Worm (Caenorhabditis elegans) whole organism, mixed stage, embryonic: ENCODE measurements around the gene ZK643.2.
"Not testable (repeated sequence)": the region's sequence is repeated elsewhere in the genome, so short reads cannot be mapped to it uniquely, and the experiment has no call there.

Experiments used
- M03D4.4 ChIP-seq: sonication (generic microtip); optimal IDR thresholded peaks from 2 replicates; lab custom pipeline; 2017; ENCODE audit warnings: mild to moderate bottlenecking, missing genetic modification characterization, missing compliant biosample characterization
- bed-3 ChIP-seq: fragments of 200-800 bp; sonication (Bioruptor generic); optimal IDR thresholded peaks from 3 replicates; lab custom pipeline; 2018; ENCODE audit warnings: mild to moderate bottlenecking, missing genetic modification characterization, moderate library complexity, missing compliant biosample characterization
- ceh-39 ChIP-seq: fragments of 150-350 bp; optimal IDR thresholded peaks from 2 replicates; lab custom pipeline; 2014; ENCODE audit warnings: missing biosample characterization, missing genetic modification characterization
- ceh-43 ChIP-seq: fragments of 200-800 bp; sonication (Bioruptor generic); optimal IDR thresholded peaks from 2 replicates; lab custom pipeline; 2018; ENCODE audit warnings: mild to moderate bottlenecking, missing genetic modification characterization, moderate library complexity, missing compliant biosample characterization
- ces-1 ChIP-seq: fragments of 150-350 bp; optimal IDR thresholded peaks from 2 replicates; lab custom pipeline; 2014; ENCODE audit warnings: missing biosample characterization, missing genetic modification reagents, missing genetic modification characterization
- cnd-1 ChIP-seq: fragments of 200-800 bp; sonication (Bioruptor generic); optimal IDR thresholded peaks from 2 replicates; lab custom pipeline; 2018; ENCODE audit warnings: mild to moderate bottlenecking, missing genetic modification characterization, missing compliant biosample characterization
- drap-1 ChIP-seq: fragments of 200-800 bp; sonication (Bioruptor generic); optimal IDR thresholded peaks from 3 replicates; lab custom pipeline; 2018; ENCODE audit warnings: mild to moderate bottlenecking, missing genetic modification characterization, missing compliant biosample characterization
- elt-1 ChIP-seq: sonication (generic microtip); optimal IDR thresholded peaks from 2 replicates; lab custom pipeline; 2017; ENCODE audit warnings: missing genetic modification characterization, mild to moderate bottlenecking, missing compliant biosample characterization, antibody characterized with exemption, moderate library complexity, borderline replicate concordance; ENCODE audit not compliant: insufficient read depth
- elt-3 ChIP-seq: fragments of 150-350 bp; optimal IDR thresholded peaks from 2 replicates; lab custom pipeline; 2014; ENCODE audit warnings: missing biosample characterization, missing genetic modification characterization
- flh-1 ChIP-seq: fragments of 200-800 bp; sonication (Bioruptor generic); optimal IDR thresholded peaks from 2 replicates; lab custom pipeline; 2018; ENCODE audit warnings: mild to moderate bottlenecking, missing genetic modification characterization, moderate library complexity, missing compliant biosample characterization
- ham-2 ChIP-seq: fragments of 200-800 bp; sonication (Bioruptor generic); optimal IDR thresholded peaks from 2 replicates; lab custom pipeline; 2018; ENCODE audit warnings: mild to moderate bottlenecking, missing genetic modification characterization, missing compliant biosample characterization
- hlh-1 ChIP-seq: fragments of 150-350 bp; optimal IDR thresholded peaks from 2 replicates; lab custom pipeline; 2014; ENCODE audit warnings: missing biosample characterization, missing genetic modification reagents, missing genetic modification characterization
- lin-13 ChIP-seq: fragments of 150-350 bp; optimal IDR thresholded peaks from 2 replicates; lab custom pipeline; 2014; ENCODE audit warnings: missing biosample characterization, missing genetic modification characterization
- lin-32 ChIP-seq: fragments of 200-800 bp; sonication (Bioruptor generic); optimal IDR thresholded peaks from 2 replicates; lab custom pipeline; 2018; ENCODE audit warnings: mild to moderate bottlenecking, missing genetic modification characterization, missing compliant biosample characterization
- lsy-2 ChIP-seq: fragments of 150-350 bp; optimal IDR thresholded peaks from 2 replicates; lab custom pipeline; 2014; ENCODE audit warnings: missing biosample characterization, missing genetic modification characterization
- mab-5 ChIP-seq: fragments of 150-350 bp; optimal IDR thresholded peaks from 2 replicates; lab custom pipeline; 2014; ENCODE audit warnings: missing biosample characterization, missing genetic modification characterization
- mep-1 ChIP-seq: fragments of 150-350 bp; optimal IDR thresholded peaks from 2 replicates; lab custom pipeline; 2017; ENCODE audit warnings: missing biosample characterization, missing genetic modification reagents, missing genetic modification characterization, inconsistent platforms
- mls-2 ChIP-seq: sonication (generic microtip); optimal IDR thresholded peaks from 2 replicates; lab custom pipeline; 2016; ENCODE audit warnings: mild to moderate bottlenecking, missing genetic modification characterization, moderate library complexity, missing compliant biosample characterization
- nhr-12 ChIP-seq: fragments of 150-350 bp; optimal IDR thresholded peaks from 2 replicates; lab custom pipeline; 2014; ENCODE audit warnings: missing biosample characterization, missing genetic modification characterization
- nhr-237 ChIP-seq: fragments of 150-350 bp; optimal IDR thresholded peaks from 2 replicates; lab custom pipeline; 2014; ENCODE audit warnings: missing biosample characterization, missing genetic modification characterization
- nhr-28 ChIP-seq: fragments of 150-350 bp; optimal IDR thresholded peaks from 2 replicates; lab custom pipeline; 2014; ENCODE audit warnings: missing biosample characterization, missing genetic modification characterization
- nhr-76 ChIP-seq: sonication (generic microtip); optimal IDR thresholded peaks from 2 replicates; lab custom pipeline; 2017; ENCODE audit warnings: missing biosample characterization, missing genetic modification characterization
- pha-4 ChIP-seq: fragments of 150-350 bp; optimal IDR thresholded peaks from 2 replicates; lab custom pipeline; 2018; ENCODE audit warnings: missing biosample characterization, missing genetic modification reagents, missing genetic modification characterization
- snpc-4 ChIP-seq: fragments of 150-350 bp; optimal IDR thresholded peaks from 2 replicates; lab custom pipeline; 2014; ENCODE audit warnings: missing biosample characterization, missing genetic modification characterization
- tbx-8 ChIP-seq: fragments of 200-800 bp; sonication (Bioruptor generic); optimal IDR thresholded peaks from 2 replicates; lab custom pipeline; 2018; ENCODE audit warnings: mild to moderate bottlenecking, missing genetic modification characterization, moderate library complexity, missing compliant biosample characterization
- unc-120 ChIP-seq: sonication (generic microtip); optimal IDR thresholded peaks from 2 replicates; lab custom pipeline; 2017; ENCODE audit warnings: missing genetic modification characterization, missing compliant biosample characterization; ENCODE audit not compliant: poor library complexity, severe bottlenecking
- unc-39 ChIP-seq: fragments of 150-350 bp; optimal IDR thresholded peaks from 2 replicates; lab custom pipeline; 2014; ENCODE audit warnings: missing biosample characterization, missing genetic modification characterization
- unc-62 ChIP-seq: fragments of 150-350 bp; optimal IDR thresholded peaks from 2 replicates; lab custom pipeline; 2014; ENCODE audit warnings: missing biosample characterization, missing genetic modification reagents, missing genetic modification characterization
- zip-8 ChIP-seq: fragments of 150-350 bp; optimal IDR thresholded peaks from 2 replicates; lab custom pipeline; 2014; ENCODE audit warnings: missing biosample characterization, missing genetic modification characterization
- ztf-11 ChIP-seq: fragments of 150-350 bp; optimal IDR thresholded peaks from 2 replicates; lab custom pipeline; 2014; ENCODE audit warnings: missing biosample characterization, missing genetic modification characterization

Gene ZK643.2

ce11 chrIII:8989752-8990151, 33.4 kb downstream of the ZK643.2 start, which contains the start of gene R08D7.7:
Gene R08D7.7 (plus strand): TSS chrIII:8990052.
- TF ChIP-seq mls-2 (tag; lab: Kevin White, UChicago); nhr-28 (tag; lab: Kevin White, UChicago); drap-1: not testable (repeated sequence)

- no peak for TF ChIP-seq pha-4
- TF ChIP-seq ham-2 (GFP tag; lab: Kevin White, UChicago): no peak
- no peak for TF ChIP-seq unc-39
- TF ChIP-seq mab-5 (tag; lab: Kevin White, UChicago): no peak
Measured at ce11 chrIII:8996686-8997085, 40.3 kb downstream of the ZK643.2 start, which contains the start of gene skat-1. Gene skat-1 (minus strand): TSS chrIII:8996786.

- TF ChIP-seq nhr-237 (tag; lab: Kevin White, UChicago) (no peak), ceh-43 (GFP tag; lab: Kevin White, UChicago) (no peak), ceh-39 (tag; lab: Kevin White, UChicago) (no peak), mls-2 (tag; lab: Kevin White, UChicago) (no peak), lin-32 (GFP tag; lab: Kevin White, UChicago) (no peak), snpc-4 (tag; lab: Kevin White, UChicago) (no peak), elt-3 (tag; lab: Kevin White, UChicago) (no peak), mab-5 (tag; lab: Kevin White, UChicago) (no peak), hlh-1 (tag; lab: Kevin White, UChicago) (no peak), ces-1 (GFP tag; lab: Kevin White, UChicago) (no peak), unc-120 (no peak), cnd-1 (tag; lab: Kevin White, UChicago) (no peak), nhr-76 (tag; lab: Kevin White, UChicago) (no peak), flh-1 (GFP tag; lab: Kevin White, UChicago) (no peak), lsy-2 (tag; lab: Kevin White, UChicago) (no peak), nhr-12 (tag; lab: Kevin White, UChicago) (no peak), mep-1 (tag; lab: Kevin White, UChicago) (no peak)
Measured at ce11 chrIII:8997821-8998220, 41.5 kb downstream of the ZK643.2 start.

ce11 chrIII:8998884-8999283, 42.5 kb downstream of the ZK643.2 start:
- no peak for TF ChIP-seq nhr-237 (tag; lab: Kevin White, UChicago)
- no peak for TF ChIP-seq mls-2 (tag; lab: Kevin White, UChicago)
- no peak for TF ChIP-seq mab-5 (tag; lab: Kevin White, UChicago)
- no peak for TF ChIP-seq drap-1
- no peak for TF ChIP-seq zip-8 (tag; lab: Kevin White, UChicago)
- TF ChIP-seq snpc-4 (tag; lab: Kevin White, UChicago): no peak
- TF ChIP-seq tbx-8: no peak
- TF ChIP-seq nhr-76 (tag; lab: Kevin White, UChicago): no peak
- TF ChIP-seq ces-1 (GFP tag; lab: Kevin White, UChicago): no peak
- no peak for TF ChIP-seq pha-4
- no peak for TF ChIP-seq unc-120
- no peak for TF ChIP-seq cnd-1 (tag; lab: Kevin White, UChicago)
- no peak for TF ChIP-seq lin-13

DNA sequence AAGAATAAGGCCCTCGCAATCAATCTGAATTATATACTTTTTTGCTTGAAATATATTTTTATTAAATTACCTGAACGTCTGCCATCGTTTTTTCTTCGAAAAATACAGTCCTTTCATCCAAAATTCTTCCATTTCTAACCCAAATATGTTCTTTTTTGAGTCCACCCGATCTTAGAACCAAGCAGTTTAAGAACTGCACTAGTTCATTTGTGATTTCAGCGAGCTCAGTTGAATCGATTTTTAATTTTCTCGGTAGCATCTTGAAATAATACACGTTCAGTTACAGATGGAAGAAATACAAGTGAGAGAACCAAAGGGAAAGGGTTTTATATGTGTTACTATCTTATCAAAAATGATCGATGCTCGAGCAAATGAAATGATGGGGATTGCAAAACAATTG, 43.2 kb downstream of the ZK643.2 start, which contains the start of gene F59B2.3:
TSS of gene F59B2.3 (minus strand) at position 259 of the 400 bp plus-strand sequence.
- no peak for TF ChIP-seq ztf-11 (tag; lab: Kevin White, UChicago)
- no peak for TF ChIP-seq M03D4.4

- TF ChIP-seq ztf-11 (tag; lab: Kevin White, UChicago): no peak
- TF ChIP-seq ceh-43 (GFP tag; lab: Kevin White, UChicago): no peak
- TF ChIP-seq nhr-76 (tag; lab: Kevin White, UChicago): no peak
- no peak for TF ChIP-seq tbx-8
Measured at ce11 chrIII:9001491-9001890, 45.2 kb downstream of the ZK643.2 start.

ce11 chrIII:9001899-9002298, 45.6 kb downstream of the ZK643.2 start, which contains the start of gene rpn-6.2:
Gene rpn-6.2 (minus strand): TSS chrIII:9001999.
- TF ChIP-seq unc-62 (GFP tag; lab: Kevin White, UChicago) (no peak), mab-5 (tag; lab: Kevin White, UChicago) (no peak), zip-8 (tag; lab: Kevin White, UChicago) (no peak), lin-32 (GFP tag; lab: Kevin White, UChicago) (no peak), ham-2 (GFP tag; lab: Kevin White, UChicago) (no peak), bed-3 (GFP tag; lab: Kevin White, UChicago) (no peak), elt-1 (tag; lab: Kevin White, UChicago) (no peak)
